Worm (Caenorhabditis elegans) whole organism, L4 larva: ENCODE measurements around the gene C45B11.6.

Experiments used
- F10B5.3 ChIP-seq: sonication (generic microtip); optimal IDR thresholded peaks from 2 replicates; lab custom pipeline; 2016; ENCODE audit warnings: mild to moderate bottlenecking, missing genetic modification characterization, missing compliant biosample characterization
- F37D6.2 ChIP-seq: sonication (generic microtip); optimal IDR thresholded peaks from 2 replicates; lab custom pipeline; 2016; ENCODE audit warnings: mild to moderate bottlenecking, missing genetic modification characterization, missing compliant biosample characterization
- T26A8.4 ChIP-seq: fragments of 200-800 bp; sonication (Bioruptor generic); IDR thresholded peaks from 2 replicates; pipeline ENCODE4 v1.3.6; 2022; ENCODE audit warnings: missing genetic modification characterization, missing compliant biosample characterization
- Y48G9A.11 ChIP-seq: fragments of 200-800 bp; sonication (Bioruptor generic); IDR thresholded peaks from 2 replicates; pipeline ENCODE4 v1.3.6; 2022; ENCODE audit warnings: missing genetic modification reagents, missing genetic modification characterization, missing compliant biosample characterization
- Y5F2A.4 ChIP-seq: fragments of 200-800 bp; sonication (Bioruptor generic); optimal IDR thresholded peaks from 2 replicates; lab custom pipeline; 2018; ENCODE audit warnings: mild to moderate bottlenecking, missing genetic modification characterization, missing compliant biosample characterization
- ZK337.2 ChIP-seq: fragments of 200-800 bp; sonication (Bioruptor generic); IDR thresholded peaks from 2 replicates; pipeline ENCODE4 v1.3.6; 2022; ENCODE audit warnings: missing genetic modification reagents, missing genetic modification characterization, missing compliant biosample characterization
- aha-1 ChIP-seq: fragments of 150-350 bp; peaks from one replicate; lab custom pipeline; 2014; ENCODE audit warnings: missing biosample characterization, missing genetic modification characterization
- aly-2 ChIP-seq: sonication (generic microtip); optimal IDR thresholded peaks from 2 replicates; lab custom pipeline; 2018; ENCODE audit warnings: missing biosample characterization, missing genetic modification characterization
- cey-2 ChIP-seq: sonication (generic microtip); optimal IDR thresholded peaks from 3 replicates; lab custom pipeline; 2017; ENCODE audit warnings: missing genetic modification characterization, mild to moderate bottlenecking, missing compliant biosample characterization, antibody characterized with exemption, borderline replicate concordance; ENCODE audit not compliant: insufficient read depth
- ctbp-1 ChIP-seq: fragments of 200-800 bp; sonication (Bioruptor generic); IDR thresholded peaks from 2 replicates; pipeline ENCODE4 v1.3.6; 2022; ENCODE audit warnings: missing genetic modification reagents, missing genetic modification characterization, missing compliant biosample characterization
- dmd-8 ChIP-seq: fragments of 200-800 bp; sonication (Bioruptor generic); IDR thresholded peaks from 2 replicates; pipeline ENCODE4 v1.3.6; 2022; ENCODE audit warnings: missing genetic modification characterization, missing compliant biosample characterization
- dmd-9 ChIP-seq: fragments of 200-800 bp; sonication (Bioruptor generic); IDR thresholded peaks from 2 replicates; pipeline ENCODE4 v1.3.6; 2022; ENCODE audit warnings: missing genetic modification reagents, missing genetic modification characterization, missing compliant biosample characterization
- dpl-1 ChIP-seq: fragments of 150-350 bp; optimal IDR thresholded peaks from 2 replicates; lab custom pipeline; 2014; ENCODE audit warnings: missing biosample characterization, missing genetic modification reagents, missing genetic modification characterization
- duxl-1 ChIP-seq: sonication (generic microtip); optimal IDR thresholded peaks from 2 replicates; lab custom pipeline; 2016; ENCODE audit warnings: mild to moderate bottlenecking, missing genetic modification characterization, moderate library complexity, missing compliant biosample characterization; ENCODE audit not compliant: poor library complexity
- dve-1 ChIP-seq: sonication (generic microtip); optimal IDR thresholded peaks from 2 replicates; lab custom pipeline; 2017; ENCODE audit warnings: antibody characterized with exemption, mild to moderate bottlenecking, missing genetic modification characterization, missing compliant biosample characterization; ENCODE audit not compliant: insufficient read depth
- egl-27 ChIP-seq: sonication (generic microtip); optimal IDR thresholded peaks from 3 replicates; lab custom pipeline; 2017; ENCODE audit warnings: missing biosample characterization, missing genetic modification reagents, missing genetic modification characterization
- egl-43 ChIP-seq: fragments of 200-800 bp; sonication (Bioruptor generic); IDR thresholded peaks from 2 replicates; pipeline ENCODE4 v1.3.6; 2022; ENCODE audit warnings: missing genetic modification reagents, missing genetic modification characterization, missing compliant biosample characterization
- fos-1 ChIP-seq: fragments of 150-350 bp; optimal IDR thresholded peaks from 2 replicates; lab custom pipeline; 2014; ENCODE audit warnings: missing biosample characterization, missing genetic modification characterization
- gei-8 ChIP-seq: fragments of 200-800 bp; sonication (Bioruptor generic); optimal IDR thresholded peaks from 2 replicates; lab custom pipeline; 2018; ENCODE audit warnings: mild to moderate bottlenecking, missing genetic modification characterization, missing compliant biosample characterization
- hif-1 ChIP-seq, 2 experiments: sonication (generic microtip); optimal IDR thresholded peaks; 2 replicates each; lab custom pipeline; 2016 to 2017; ENCODE audit warnings: missing compliant biosample characterization in 2 of 2, missing genetic modification characterization in 2 of 2, missing genetic modification reagents in 2 of 2, missing genotype in 2 of 2, mild to moderate bottlenecking in 1 of 2
- hlh-11 ChIP-seq: fragments of 200-800 bp; sonication (Bioruptor generic); optimal IDR thresholded peaks from 2 replicates; lab custom pipeline; 2018; ENCODE audit warnings: mild to moderate bottlenecking, missing genetic modification characterization, missing compliant biosample characterization
- hmg-1.1 ChIP-seq: fragments of 200-800 bp; sonication (Bioruptor generic); IDR thresholded peaks from 2 replicates; pipeline ENCODE4 v1.3.6; 2022; ENCODE audit warnings: missing genetic modification reagents, missing genetic modification characterization, missing compliant biosample characterization
- lim-7 ChIP-seq: fragments of 200-800 bp; sonication (Bioruptor generic); IDR thresholded peaks from 2 replicates; pipeline ENCODE4 v1.3.6; 2022; ENCODE audit warnings: missing genetic modification characterization, missing compliant biosample characterization
- lin-13 ChIP-seq: fragments of 150-350 bp; optimal IDR thresholded peaks from 2 replicates; lab custom pipeline; 2014; ENCODE audit warnings: missing biosample characterization, missing genetic modification reagents, missing genetic modification characterization
- lin-38 ChIP-seq: fragments of 200-800 bp; sonication (Bioruptor generic); IDR thresholded peaks from 2 replicates; pipeline ENCODE4 v1.3.6; 2022; ENCODE audit warnings: missing genetic modification reagents, missing genetic modification characterization, missing compliant biosample characterization
- lin-39 ChIP-seq: fragments of 150-350 bp; optimal IDR thresholded peaks from 2 replicates; lab custom pipeline; 2014; ENCODE audit warnings: missing biosample characterization, missing genetic modification reagents, missing genetic modification characterization
- lsy-2 ChIP-seq, 2 experiments: fragments of 150-350 bp in 1 of 2; sonication (generic microtip) in 1 of 2; optimal IDR thresholded peaks; 2 replicates each; lab custom pipeline; 2014 to 2017; ENCODE audit warnings: missing biosample characterization in 2 of 2, missing genetic modification characterization in 2 of 2
- madf-9 ChIP-seq: fragments of 200-800 bp; sonication (Bioruptor generic); conservative IDR thresholded peaks from 2 replicates; pipeline ENCODE4 v1.3.6; 2022; ENCODE audit warnings: missing genetic modification reagents, missing genetic modification characterization, missing compliant biosample characterization
- mep-1 ChIP-seq: fragments of 150-350 bp; sonication (generic microtip); optimal IDR thresholded peaks from 3 replicates; lab custom pipeline; 2014; ENCODE audit warnings: missing biosample characterization, missing genetic modification characterization
- mes-2 ChIP-seq: sonication (generic microtip); optimal IDR thresholded peaks from 2 replicates; lab custom pipeline; 2016; ENCODE audit warnings: missing genotype, mild to moderate bottlenecking, missing genetic modification characterization, missing compliant biosample characterization; ENCODE audit not compliant: poor library complexity, severe bottlenecking
- mxl-3 ChIP-seq: fragments of 200-800 bp; sonication (Bioruptor generic); optimal IDR thresholded peaks from 2 replicates; lab custom pipeline; 2018; ENCODE audit warnings: mild to moderate bottlenecking, missing genetic modification characterization, missing compliant biosample characterization
- nhr-25 ChIP-seq: sonication (generic microtip); optimal IDR thresholded peaks from 2 replicates; lab custom pipeline; 2017; ENCODE audit warnings: missing genetic modification characterization, mild to moderate bottlenecking, missing compliant biosample characterization, antibody characterized with exemption, moderate library complexity, borderline replicate concordance; ENCODE audit not compliant: insufficient read depth
- nhr-41 ChIP-seq: fragments of 200-800 bp; sonication (Bioruptor generic); IDR thresholded peaks from 2 replicates; pipeline ENCODE4 v1.3.6; 2022; ENCODE audit warnings: missing genetic modification reagents, missing genetic modification characterization, missing compliant biosample characterization
- nhr-48 ChIP-seq: sonication (generic microtip); optimal IDR thresholded peaks from 2 replicates; lab custom pipeline; 2016; ENCODE audit warnings: mild to moderate bottlenecking, missing genetic modification characterization, missing compliant biosample characterization
- nhr-6 ChIP-seq: fragments of 150-350 bp; optimal IDR thresholded peaks from 2 replicates; lab custom pipeline; 2014; ENCODE audit warnings: missing biosample characterization, missing genetic modification characterization
- nhr-76 ChIP-seq: fragments of 150-350 bp; optimal IDR thresholded peaks from 2 replicates; lab custom pipeline; 2014; ENCODE audit warnings: missing biosample characterization, missing genetic modification characterization
- pqm-1 ChIP-seq: sonication (generic microtip); optimal IDR thresholded peaks from 2 replicates; lab custom pipeline; 2017; ENCODE audit warnings: missing biosample characterization, missing genetic modification characterization
- rbr-2 ChIP-seq: sonication (generic microtip); optimal IDR thresholded peaks from 2 replicates; lab custom pipeline; 2016; ENCODE audit warnings: missing genotype, missing genetic modification characterization, missing compliant biosample characterization
- saeg-2 ChIP-seq: fragments of 200-800 bp; sonication (Bioruptor generic); IDR thresholded peaks from 2 replicates; pipeline ENCODE4 v1.3.6; 2022; ENCODE audit warnings: missing genetic modification reagents, missing genetic modification characterization, missing compliant biosample characterization
- set-16 ChIP-seq: fragments of 200-800 bp; sonication (Bioruptor generic); IDR thresholded peaks from 2 replicates; pipeline ENCODE4 v1.3.6; 2022; ENCODE audit warnings: missing genetic modification reagents, missing genetic modification characterization, missing compliant biosample characterization
- skn-1 ChIP-seq: fragments of 150-350 bp; optimal IDR thresholded peaks from 2 replicates; lab custom pipeline; 2014; ENCODE audit warnings: missing biosample characterization, missing genetic modification characterization
- spr-1 ChIP-seq: sonication (generic microtip); optimal IDR thresholded peaks from 2 replicates; lab custom pipeline; 2016; ENCODE audit warnings: mild to moderate bottlenecking, missing genetic modification characterization, missing compliant biosample characterization
- unc-39 ChIP-seq: sonication (generic microtip); optimal IDR thresholded peaks from 2 replicates; lab custom pipeline; 2017; ENCODE audit warnings: missing biosample characterization, missing genetic modification characterization
- unc-62 ChIP-seq, 3 experiments: fragments of 150-350 bp in 1 of 3; sonication (generic microtip); optimal IDR thresholded peaks in 2 of 3; peaks in 1 of 3; 1 replicate in 1 of 3; 2 replicates in 2 of 3; lab custom pipeline; 2014 to 2017; ENCODE audit warnings: missing biosample characterization in 3 of 3, missing genetic modification characterization in 3 of 3, missing genetic modification reagents in 3 of 3, missing genotype in 1 of 3
- zfp-3 ChIP-seq: fragments of 200-800 bp; sonication (Bioruptor generic); conservative IDR thresholded peaks from 2 replicates; pipeline ENCODE4 v1.3.6; 2022; ENCODE audit warnings: missing genetic modification reagents, missing genetic modification characterization, missing compliant biosample characterization
- ztf-11 ChIP-seq: fragments of 150-350 bp; optimal IDR thresholded peaks from 2 replicates; lab custom pipeline; 2014; ENCODE audit warnings: missing biosample characterization, missing genetic modification characterization

Gene C45B11.6

ce11 chrV:11074448-11074847 is 30.6 kb downstream of the C45B11.6 start, which contains the start of gene act-3 (continued):
- TF ChIP-seq mes-2, result no peak
- TF ChIP-seq set-16 (GFP tag; lab: Robert Waterston, UW), result peak; percentile 45
- no peak for TF ChIP-seq saeg-2 (GFP tag; lab: Robert Waterston, UW)
- TF ChIP-seq mxl-3 (GFP tag; lab: Kevin White, UChicago), result peak; percentile 9
- no peak for TF ChIP-seq lin-13 (GFP tag; lab: Kevin White, UChicago)
- TF ChIP-seq unc-39 (tag; lab: Kevin White, UChicago), result no peak

ce11 chrV:11075209-11076027 is 31.6 kb downstream of the C45B11.6 start:
- TF ChIP-seq F10B5.3 (tag; lab: Kevin White, UChicago), result peak; percentile 52
- TF ChIP-seq spr-1, result no peak
- no peak for TF ChIP-seq nhr-6 (tag; lab: Kevin White, UChicago)
- no peak for TF ChIP-seq nhr-48 (tag; lab: Kevin White, UChicago)
- TF ChIP-seq egl-27 (tag; lab: Kevin White, UChicago), result no peak
- peak in 1 of 2 experiments; percentile 93 for TF ChIP-seq unc-62 (GFP tag; optimal IDR thresholded peaks at IDR 0.05 in 1 of 2; lab: Kevin White, UChicago)
- no peak for TF ChIP-seq unc-62 (tag; optimal IDR thresholded peaks at IDR 0.05; lab: Kevin White, UChicago)
- TF ChIP-seq madf-9 (GFP tag; lab: Robert Waterston, UW), result no peak
- no peak for TF ChIP-seq ZK337.2 (GFP tag; lab: Robert Waterston, UW)
- TF ChIP-seq pqm-1 (tag; lab: Kevin White, UChicago), result no peak
- TF ChIP-seq lim-7 (GFP tag; lab: Robert Waterston, UW), result no peak
- 0 out of 2 replicates have a peak, but pooled peaks have one; percentile 44 for TF ChIP-seq dmd-8 (GFP tag; lab: Robert Waterston, UW)
- peak; percentile 87 for TF ChIP-seq egl-43 (GFP tag; lab: Robert Waterston, UW)
- peak in 1 of 2 experiments; percentile 27 for TF ChIP-seq lsy-2 (tag; optimal IDR thresholded peaks at IDR 0.05; lab: Kevin White, UChicago)
- no peak for TF ChIP-seq nhr-76 (tag; lab: Kevin White, UChicago)
- TF ChIP-seq lin-38 (GFP tag; lab: Robert Waterston, UW), result peak; percentile 42
- 0 out of 2 replicates have a peak, but pooled peaks have one; percentile 9 for TF ChIP-seq dmd-9 (GFP tag; lab: Robert Waterston, UW)
- no peak for TF ChIP-seq aly-2 (tag; lab: Kevin White, UChicago)
- peak; percentile 7 for TF ChIP-seq dpl-1 (GFP tag; lab: Kevin White, UChicago)
- no peak for TF ChIP-seq duxl-1 (tag; lab: Kevin White, UChicago)
- no peak for TF ChIP-seq gei-8 (GFP tag; lab: Kevin White, UChicago)
- TF ChIP-seq hlh-11 (tag; lab: Kevin White, UChicago), result peak; percentile 21
- TF ChIP-seq nhr-41 (GFP tag; lab: Robert Waterston, UW), result no peak
- no peak; the same call in 1 of the 2 replicates for TF ChIP-seq hmg-1.1 (GFP tag; lab: Robert Waterston, UW)
- peak; percentile 18 for TF ChIP-seq nhr-25 (tag; lab: Kevin White, UChicago)
- no peak for TF ChIP-seq ztf-11 (tag; lab: Kevin White, UChicago)
- TF ChIP-seq cey-2 (tag; lab: Kevin White, UChicago), result no peak
- peak; percentile 67 for TF ChIP-seq mxl-3 (GFP tag; lab: Kevin White, UChicago)
- no peak for TF ChIP-seq fos-1
- TF ChIP-seq Y48G9A.11, result peak; percentile 54; the same call in 1 of the 2 replicates
- TF ChIP-seq T26A8.4 (GFP tag; lab: Robert Waterston, UW), result 0 out of 2 replicates have a peak, but pooled peaks have one; percentile 19
- TF ChIP-seq Y5F2A.4 (GFP tag; lab: Kevin White, UChicago), result no peak
- 0 out of 2 replicates have a peak, but pooled peaks have one; percentile 41 for TF ChIP-seq zfp-3 (GFP tag; lab: Robert Waterston, UW)
- TF ChIP-seq lin-39 (tag; lab: Kevin White, UChicago), result no peak
- TF ChIP-seq rbr-2 (tag; lab: Kevin White, UChicago), result peak; percentile 72
- TF ChIP-seq mep-1, result peak; percentile 27
- no peak for TF ChIP-seq skn-1 (tag; lab: Kevin White, UChicago)
- peak in 1 of 2 experiments; percentile 29 for TF ChIP-seq hif-1 (tag; optimal IDR thresholded peaks at IDR 0.05; lab: Kevin White, UChicago)
- no peak for TF ChIP-seq saeg-2 (GFP tag; lab: Robert Waterston, UW)
- TF ChIP-seq dve-1 (tag; lab: Kevin White, UChicago), result peak; percentile 28
- peak; percentile 4 for TF ChIP-seq F37D6.2
- peak; percentile 80 for TF ChIP-seq aha-1 (tag; lab: Kevin White, UChicago)
- peak; percentile 74 for TF ChIP-seq ctbp-1 (GFP tag; lab: Robert Waterston, UW)
